Fruit fly (Drosophila melanogaster) Kc167 (cell line): ENCODE data around the gene CG31855.

ENCODE experiments used
- Myc ChIP-seq: fragments of >200 bp; optimal IDR thresholded peaks from 2 replicates; lab custom pipeline; 2017; ENCODE audit warnings: missing external identifiers
- Sin3A ChIP-seq: fragments of >200 bp; optimal IDR thresholded peaks from 2 replicates; lab custom pipeline; 2018; ENCODE audit warnings: missing external identifiers
- h ChIP-seq: fragments of >200 bp; optimal IDR thresholded peaks from 3 replicates; lab custom pipeline; 2018; ENCODE audit warnings: missing external identifiers
- insv ChIP-seq: fragments of >200 bp; optimal IDR thresholded peaks from 3 replicates; lab custom pipeline; 2018; ENCODE audit warnings: missing external identifiers

DNA sequence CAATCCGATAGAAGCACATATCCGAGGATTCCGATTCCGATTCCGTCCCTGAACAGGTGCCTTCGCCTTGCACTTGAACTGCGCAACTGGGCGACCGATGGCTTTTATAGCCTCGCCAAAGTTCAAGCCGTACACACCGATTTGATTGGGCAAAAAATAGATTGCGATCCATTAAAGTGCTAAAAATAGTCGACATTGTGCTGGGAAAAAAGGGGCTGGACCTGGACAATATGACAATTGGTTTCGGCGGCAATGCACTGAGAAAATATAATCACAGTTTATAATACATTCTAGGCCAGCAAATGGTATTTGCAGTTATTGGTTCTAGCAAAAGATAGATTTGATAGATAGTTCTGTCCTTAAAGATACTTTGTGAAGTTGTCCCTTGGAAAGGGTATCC, 7.5 kb upstream of the CG31855 start, which contains the start of gene CG9377:
- TF ChIP-seq h (lab: Kevin White, UChicago): no peak
- no peak for TF ChIP-seq insv (lab: Kevin White, UChicago)
- no peak for TF ChIP-seq Sin3A
- TF ChIP-seq Myc (lab: Kevin White, UChicago): no peak
